Fruit fly (Drosophila melanogaster) whole organism, pupa: ENCODE data around the gene Cp15.
A peak's percentile ranks its signal among the peaks of the same experiment; 100 is the strongest.

ENCODE experiments used
- CG10348 ChIP-seq: fragments of 200-800 bp; sonication (Bioruptor generic); IDR thresholded peaks from 2 replicates; pipeline ENCODE4 v1.3.6; 2022; ENCODE audit warnings: missing biosample characterization, missing genetic modification characterization
- CG12605 ChIP-seq: fragments of 200-800 bp; sonication (Bioruptor generic); IDR thresholded peaks from 2 replicates; pipeline ENCODE4 v1.3.6; 2022; ENCODE audit warnings: missing biosample characterization, missing genetic modification characterization
- CG13204 ChIP-seq: fragments of 200-800 bp; sonication (Bioruptor generic); optimal IDR thresholded peaks from 2 replicates; lab custom pipeline; 2018; ENCODE audit warnings: missing biosample characterization, mild to moderate bottlenecking, missing genetic modification characterization, moderate library complexity
- CG14655 ChIP-seq: fragments of 200-800 bp; sonication (Bioruptor generic); optimal IDR thresholded peaks from 3 replicates; lab custom pipeline; 2017; ENCODE audit warnings: mild to moderate bottlenecking, missing biosample characterization, missing genetic modification reagents, missing genetic modification characterization
- CG15710 ChIP-seq: fragments of 200-800 bp; sonication (Bioruptor generic); optimal IDR thresholded peaks from 2 replicates; lab custom pipeline; 2018; ENCODE audit warnings: missing biosample characterization, mild to moderate bottlenecking, missing genetic modification characterization, moderate library complexity
- CG17806 ChIP-seq: fragments of 200-800 bp; sonication (Bioruptor generic); optimal IDR thresholded peaks from 2 replicates; lab custom pipeline; 2018; ENCODE audit warnings: missing biosample characterization, mild to moderate bottlenecking, missing genetic modification characterization, moderate library complexity
- CG32121 ChIP-seq: fragments of 200-800 bp; sonication (Bioruptor generic); IDR thresholded peaks from 2 replicates; pipeline ENCODE4 v1.3.6; 2022; ENCODE audit warnings: missing biosample characterization, missing genetic modification characterization
- CG34367 ChIP-seq: fragments of 200-800 bp; sonication (Bioruptor generic); optimal IDR thresholded peaks from 2 replicates; lab custom pipeline; 2018; ENCODE audit warnings: missing biosample characterization, mild to moderate bottlenecking, missing genetic modification characterization
- CG4496 ChIP-seq: fragments of 200-800 bp; sonication (Bioruptor generic); IDR thresholded peaks from 3 replicates; pipeline ENCODE4 v1.3.6; 2022; ENCODE audit warnings: missing biosample characterization, missing genetic modification characterization
- CG8159 ChIP-seq: fragments of 200-800 bp; sonication (Bioruptor generic); optimal IDR thresholded peaks from 3 replicates; lab custom pipeline; 2018; ENCODE audit warnings: missing biosample characterization, mild to moderate bottlenecking, missing genetic modification characterization, moderate library complexity
- CG8301 ChIP-seq: fragments of 200-800 bp; sonication (Bioruptor generic); optimal IDR thresholded peaks from 2 replicates; lab custom pipeline; 2018; ENCODE audit warnings: missing biosample characterization, mild to moderate bottlenecking, missing genetic modification characterization
- CG9948 ChIP-seq: fragments of 200-800 bp; sonication (Bioruptor generic); optimal IDR thresholded peaks from 2 replicates; lab custom pipeline; 2018; ENCODE audit warnings: missing biosample characterization, mild to moderate bottlenecking, missing genetic modification characterization, moderate library complexity
- D1 ChIP-seq: fragments of 200-800 bp; sonication (Bioruptor generic); optimal IDR thresholded peaks from 2 replicates; lab custom pipeline; 2018; ENCODE audit warnings: missing biosample characterization, mild to moderate bottlenecking, missing genetic modification characterization, moderate library complexity
- EcR ChIP-seq: fragments of 200-800 bp; sonication (Bioruptor generic); optimal IDR thresholded peaks from 3 replicates; lab custom pipeline; 2019; ENCODE audit warnings: missing biosample characterization, missing genetic modification characterization, mild to moderate bottlenecking, moderate library complexity, missing genetic modification reagents
- Ets98B ChIP-seq: fragments of 200-800 bp; sonication (Bioruptor generic); IDR thresholded peaks from 2 replicates; pipeline ENCODE4 v1.3.6; 2022; ENCODE audit warnings: missing biosample characterization, missing genetic modification characterization
- Pif1A ChIP-seq: fragments of 200-800 bp; sonication (Bioruptor generic); optimal IDR thresholded peaks from 3 replicates; lab custom pipeline; 2016; ENCODE audit warnings: missing biosample characterization, missing genetic modification characterization
- Pif1B ChIP-seq: fragments of 200-800 bp; sonication (Bioruptor generic); optimal IDR thresholded peaks from 3 replicates; lab custom pipeline; 2016; ENCODE audit warnings: missing biosample characterization, missing genetic modification characterization
- Snoo ChIP-seq: fragments of 200-800 bp; sonication (Bioruptor generic); optimal IDR thresholded peaks from 3 replicates; lab custom pipeline; 2017; ENCODE audit warnings: missing biosample characterization, mild to moderate bottlenecking, missing genetic modification characterization, inconsistent platforms
- fd96Ca ChIP-seq: fragments of 200-800 bp; sonication (Bioruptor generic); IDR thresholded peaks from 3 replicates; pipeline ENCODE4 v1.3.6; 2022; ENCODE audit warnings: missing biosample characterization, missing genetic modification characterization
- gl ChIP-seq: fragments of 200-800 bp; sonication (Bioruptor generic); optimal IDR thresholded peaks from 2 replicates; lab custom pipeline; 2018; ENCODE audit warnings: missing biosample characterization, mild to moderate bottlenecking, missing genetic modification characterization
- rn ChIP-seq: fragments of 200-800 bp; sonication (Bioruptor generic); IDR thresholded peaks from 2 replicates; pipeline ENCODE4 v1.3.6; 2022; ENCODE audit warnings: missing biosample characterization, missing genetic modification characterization

Gene Cp15

dm6 chr3L:8763794-8764193, 35.5 kb downstream of the Cp15 start:
- TF ChIP-seq Snoo (tag; lab: Kevin White, UChicago), result peak; percentile 32
- no peak for TF ChIP-seq CG34367 (tag; lab: Kevin White, UChicago)

dm6 chr3L:8765493-8765892, 37.2 kb downstream of the Cp15 start:
- TF ChIP-seq Pif1B (GFP tag; lab: Kevin White, UChicago), result peak; percentile 32
- TF ChIP-seq gl, result no peak
- TF ChIP-seq rn (GFP tag; lab: Robert Waterston, UW), result peak; percentile 91
- peak; percentile 71 for TF ChIP-seq CG17806 (tag; lab: Kevin White, UChicago)
- peak; percentile 66 for TF ChIP-seq CG9948 (tag; lab: Kevin White, UChicago)
- peak; percentile 96 for TF ChIP-seq CG12605
- TF ChIP-seq Pif1A (GFP tag; lab: Kevin White, UChicago), result no peak
- TF ChIP-seq CG32121 (GFP tag; lab: Robert Waterston, UW), result peak; percentile 97
- peak; percentile 96 for TF ChIP-seq CG4496 (GFP tag; lab: Robert Waterston, UW)
- no peak for TF ChIP-seq EcR (GFP tag; lab: Kevin White, UChicago)
- no peak for TF ChIP-seq CG14655
- peak; percentile 19 for TF ChIP-seq CG34367 (tag; lab: Kevin White, UChicago)
- peak; percentile 70 for TF ChIP-seq fd96Ca (GFP tag; lab: Robert Waterston, UW)
- no peak for TF ChIP-seq Snoo (tag; lab: Kevin White, UChicago)
- peak; percentile 85 for TF ChIP-seq CG8301 (tag; lab: Kevin White, UChicago)
- peak; percentile 66 for TF ChIP-seq CG10348 (GFP tag; lab: Robert Waterston, UW)
- peak; percentile 96 for TF ChIP-seq Ets98B
- no peak for TF ChIP-seq CG13204 (GFP tag; lab: Kevin White, UChicago)
- no peak for TF ChIP-seq CG15710 (tag; lab: Kevin White, UChicago)
- TF ChIP-seq CG8159, result no peak

- TF ChIP-seq CG8159, result peak; percentile 98
- TF ChIP-seq Pif1B (GFP tag; lab: Kevin White, UChicago), result peak; percentile 89
- TF ChIP-seq CG14655, result peak; percentile 99
- peak; percentile 94 for TF ChIP-seq Pif1A (GFP tag; lab: Kevin White, UChicago)
- peak; percentile 97 for TF ChIP-seq CG34367 (tag; lab: Kevin White, UChicago)
- peak; percentile 84 for TF ChIP-seq gl
- TF ChIP-seq CG10348 (GFP tag; lab: Robert Waterston, UW), result peak; percentile 95
- peak; percentile 98 for TF ChIP-seq CG9948 (tag; lab: Kevin White, UChicago)
- peak; percentile 95 for TF ChIP-seq CG15710 (tag; lab: Kevin White, UChicago)
- peak; percentile 63 for TF ChIP-seq D1 (tag; lab: Kevin White, UChicago)
- TF ChIP-seq EcR (GFP tag; lab: Kevin White, UChicago), result peak; percentile 48
- peak; percentile 97 for TF ChIP-seq CG4496 (GFP tag; lab: Robert Waterston, UW)
- TF ChIP-seq CG32121 (GFP tag; lab: Robert Waterston, UW), result peak; percentile 92
- peak; percentile 94 for TF ChIP-seq Snoo (tag; lab: Kevin White, UChicago)
- peak; percentile 92 for TF ChIP-seq Ets98B
- peak; percentile 90 for TF ChIP-seq CG17806 (tag; lab: Kevin White, UChicago)
- TF ChIP-seq fd96Ca (GFP tag; lab: Robert Waterston, UW), result peak; percentile 98
- peak; percentile 69 for TF ChIP-seq CG12605
- peak; percentile 95 for TF ChIP-seq rn (GFP tag; lab: Robert Waterston, UW)
- TF ChIP-seq CG8301 (tag; lab: Kevin White, UChicago), result peak; percentile 91
- peak; percentile 94 for TF ChIP-seq CG13204 (GFP tag; lab: Kevin White, UChicago)
Measured at dm6 chr3L:8765969-8766538, 37.8 kb downstream of the Cp15 start.

- TF ChIP-seq CG32121 (GFP tag; lab: Robert Waterston, UW) (peak; percentile 53; the same call in 1 of the 2 replicates), CG13204 (GFP tag; lab: Kevin White, UChicago) (peak; percentile 22), CG15710 (tag; lab: Kevin White, UChicago) (peak; percentile 71), CG8159 (peak; percentile 75), CG4496 (GFP tag; lab: Robert Waterston, UW) (peak; percentile 67), CG17806 (tag; lab: Kevin White, UChicago) (peak; percentile 68), rn (GFP tag; lab: Robert Waterston, UW) (0 out of 2 replicates have a peak, but pooled peaks have one; percentile 15), Snoo (tag; lab: Kevin White, UChicago) (peak; percentile 43), EcR (GFP tag; lab: Kevin White, UChicago) (no peak), CG10348 (GFP tag; lab: Robert Waterston, UW) (no peak), Pif1B (GFP tag; lab: Kevin White, UChicago) (peak; percentile 70), gl (peak; percentile 42), fd96Ca (GFP tag; lab: Robert Waterston, UW) (peak; percentile 42; the same call in 1 of the 3 replicates), D1 (tag; lab: Kevin White, UChicago) (peak; percentile 16), CG12605 (no peak), CG9948 (tag; lab: Kevin White, UChicago) (peak; percentile 71), CG34367 (tag; lab: Kevin White, UChicago) (peak; percentile 64), Ets98B (peak; percentile 45), Pif1A (GFP tag; lab: Kevin White, UChicago) (peak; percentile 56), CG14655 (peak; percentile 81), CG8301 (tag; lab: Kevin White, UChicago) (peak; percentile 70)
Measured at dm6 chr3L:8767876-8768275, 39.6 kb downstream of the Cp15 start.

- TF ChIP-seq CG17806 (tag; lab: Kevin White, UChicago) (no peak), CG10348 (GFP tag; lab: Robert Waterston, UW) (no peak), fd96Ca (GFP tag; lab: Robert Waterston, UW) (0 out of 3 replicates have a peak, but pooled peaks have one; percentile 17), Ets98B (no peak), CG12605 (no peak), Pif1B (GFP tag; lab: Kevin White, UChicago) (no peak), D1 (tag; lab: Kevin White, UChicago) (no peak)
- TF ChIP-seq, all 21 proteins: peak for 1
Measured at dm6 chr3L:8770616-8771229, 42.4 kb downstream of the Cp15 start.
